Fruit fly (Drosophila melanogaster) whole organism, embryonic: ENCODE results near the gene CG3634.

Experiments
- Antp ChIP-seq: fragments of 200-800 bp; sonication (Bioruptor generic); optimal IDR thresholded peaks from 3 replicates; lab custom pipeline; 2016; ENCODE audit warnings: missing biosample characterization, missing genetic modification characterization
- Atf6 ChIP-seq: fragments of 200-800 bp; sonication (Bioruptor generic); IDR thresholded peaks from 2 replicates; pipeline ENCODE4 v1.3.6; 2022; ENCODE audit warnings: missing biosample characterization, missing genetic modification characterization
- B-H1 ChIP-seq: fragments of 200-800 bp; sonication (Bioruptor generic); IDR thresholded peaks from 3 replicates; pipeline ENCODE4 v1.3.6; 2022; ENCODE audit warnings: missing biosample characterization, missing genetic modification characterization
- CG10979 ChIP-seq: fragments of 200-800 bp; sonication (Bioruptor generic); optimal IDR thresholded peaks from 2 replicates; lab custom pipeline; 2018; ENCODE audit warnings: missing biosample characterization, mild to moderate bottlenecking, missing genetic modification characterization, moderate library complexity
- CG11093 ChIP-seq: fragments of 200-800 bp; sonication (Bioruptor generic); IDR thresholded peaks from 3 replicates; pipeline ENCODE4 v1.3.6; 2022; ENCODE audit warnings: missing biosample characterization, missing genetic modification characterization
- CG12104 ChIP-seq: fragments of 200-800 bp; sonication (Bioruptor generic); optimal IDR thresholded peaks from 3 replicates; lab custom pipeline; 2016; ENCODE audit warnings: missing biosample characterization, missing genetic modification characterization
- CG12659 ChIP-seq: fragments of 200-800 bp; sonication (Bioruptor generic); optimal IDR thresholded peaks from 3 replicates; lab custom pipeline; 2017; ENCODE audit warnings: mild to moderate bottlenecking, missing biosample characterization, missing genetic modification reagents, missing genetic modification characterization
- CG13296 ChIP-seq: fragments of 200-800 bp; sonication (Bioruptor generic); optimal IDR thresholded peaks from 3 replicates; lab custom pipeline; 2018; ENCODE audit warnings: missing biosample characterization, mild to moderate bottlenecking, missing genetic modification characterization
- CG13894 ChIP-seq: fragments of 200-800 bp; sonication (Bioruptor generic); optimal IDR thresholded peaks from 3 replicates; lab custom pipeline; 2018; ENCODE audit warnings: missing biosample characterization, mild to moderate bottlenecking, missing genetic modification characterization, moderate library complexity
- CG14667 ChIP-seq: fragments of 200-800 bp; sonication (Bioruptor generic); IDR thresholded peaks from 2 replicates; pipeline ENCODE4 v1.3.6; 2022; ENCODE audit warnings: missing biosample characterization, missing genetic modification characterization
- CG15601 ChIP-seq: fragments of 200-800 bp; sonication (Bioruptor generic); optimal IDR thresholded peaks from 3 replicates; lab custom pipeline; 2019; ENCODE audit warnings: missing biosample characterization, mild to moderate bottlenecking, missing genetic modification characterization, moderate library complexity
- CG1602 ChIP-seq: fragments of 200-800 bp; sonication (Bioruptor generic); optimal IDR thresholded peaks from 3 replicates; lab custom pipeline; 2016; ENCODE audit warnings: missing biosample characterization, missing genetic modification characterization
- CG1603 ChIP-seq: fragments of 200-800 bp; sonication (Bioruptor generic); optimal IDR thresholded peaks from 2 replicates; lab custom pipeline; 2019; ENCODE audit warnings: missing biosample characterization, mild to moderate bottlenecking, missing genetic modification characterization, moderate library complexity
- CG17385 ChIP-seq: fragments of 200-800 bp; sonication (Bioruptor generic); optimal IDR thresholded peaks from 3 replicates; lab custom pipeline; 2018; ENCODE audit warnings: missing biosample characterization, mild to moderate bottlenecking, missing genetic modification characterization
- CG17829 ChIP-seq: fragments of 200-800 bp; optimal IDR thresholded peaks from 2 replicates; lab custom pipeline; 2019; ENCODE audit warnings: missing biosample characterization, mild to moderate bottlenecking, missing genetic modification characterization, moderate library complexity
- CG2116 ChIP-seq: fragments of 200-800 bp; sonication (Bioruptor generic); optimal IDR thresholded peaks from 3 replicates; lab custom pipeline; 2018; ENCODE audit warnings: missing biosample characterization, mild to moderate bottlenecking, missing genetic modification characterization
- CG33557 ChIP-seq: fragments of 200-800 bp; sonication (Bioruptor generic); optimal IDR thresholded peaks from 2 replicates; lab custom pipeline; 2019; ENCODE audit warnings: missing biosample characterization, mild to moderate bottlenecking, missing genetic modification characterization, moderate library complexity
- CG4328 ChIP-seq: fragments of 200-800 bp; sonication (Bioruptor generic); optimal IDR thresholded peaks from 3 replicates; lab custom pipeline; 2017; ENCODE audit warnings: missing biosample characterization, missing genetic modification reagents, missing genetic modification characterization
- CG4730 ChIP-seq: fragments of 200-800 bp; sonication (Bioruptor generic); IDR thresholded peaks from 2 replicates; pipeline ENCODE4 v1.3.6; 2022; ENCODE audit warnings: missing biosample characterization, missing genetic modification characterization
- CG7271 ChIP-seq: fragments of 200-800 bp; sonication (Bioruptor generic); optimal IDR thresholded peaks from 2 replicates; lab custom pipeline; 2018; ENCODE audit warnings: missing biosample characterization, mild to moderate bottlenecking, missing genetic modification characterization, moderate library complexity
- CG7928 ChIP-seq: fragments of 200-800 bp; sonication (Bioruptor generic); optimal IDR thresholded peaks from 2 replicates; lab custom pipeline; 2017; ENCODE audit warnings: missing biosample characterization, mild to moderate bottlenecking, missing genetic modification characterization
- CG8478 ChIP-seq: fragments of >200 bp; optimal IDR thresholded peaks from 2 replicates; lab custom pipeline; 2018
- CG8924 ChIP-seq: fragments of 200-800 bp; optimal IDR thresholded peaks from 3 replicates; lab custom pipeline; 2019; ENCODE audit warnings: missing biosample characterization, mild to moderate bottlenecking, missing genetic modification characterization, moderate library complexity
- Dbx ChIP-seq: fragments of 200-800 bp; sonication (Bioruptor generic); IDR thresholded peaks from 3 replicates; pipeline ENCODE4 v1.3.6; 2022; ENCODE audit warnings: missing biosample characterization, missing genetic modification characterization
- HLH3B ChIP-seq: fragments of 200-800 bp; sonication (Bioruptor generic); IDR thresholded peaks from 2 replicates; pipeline ENCODE4 v1.3.6; 2022; ENCODE audit warnings: missing biosample characterization, missing genetic modification characterization
- HmgZ ChIP-seq: fragments of 200-800 bp; sonication (Bioruptor generic); optimal IDR thresholded peaks from 2 replicates; lab custom pipeline; 2018; ENCODE audit warnings: missing biosample characterization, mild to moderate bottlenecking, missing genetic modification characterization
- MBD-R2 ChIP-seq: fragments of 200-800 bp; sonication (Bioruptor generic); IDR thresholded peaks from 2 replicates; pipeline ENCODE4 v1.3.6; 2022; ENCODE audit warnings: missing biosample characterization, missing genetic modification characterization
- Meics ChIP-seq: fragments of 200-800 bp; sonication (Bioruptor generic); optimal IDR thresholded peaks from 2 replicates; lab custom pipeline; 2017; ENCODE audit warnings: missing biosample characterization, mild to moderate bottlenecking, missing genetic modification characterization
- Nf-YA ChIP-seq: fragments of 200-800 bp; sonication (Bioruptor generic); IDR thresholded peaks from 2 replicates; pipeline ENCODE4 v1.3.6; 2022; ENCODE audit warnings: missing biosample characterization, missing genetic modification characterization
- Optix ChIP-seq: fragments of 200-800 bp; sonication (Bioruptor generic); IDR thresholded peaks from 3 replicates; pipeline ENCODE4 v1.3.6; 2022; ENCODE audit warnings: missing biosample characterization, missing genetic modification characterization
- Scr ChIP-seq: fragments of 200-800 bp; sonication (Bioruptor generic); IDR thresholded peaks from 2 replicates; pipeline ENCODE4 v1.3.6; 2022; ENCODE audit warnings: missing biosample characterization, missing genetic modification characterization; ENCODE audit not compliant: partially characterized antibody
- Sox100B ChIP-seq: fragments of 200-800 bp; sonication (Bioruptor generic); optimal IDR thresholded peaks from 3 replicates; lab custom pipeline; 2018; ENCODE audit warnings: missing biosample characterization, mild to moderate bottlenecking, missing genetic modification characterization
- Ssrp ChIP-seq: fragments of 200-800 bp; sonication (Bioruptor generic); optimal IDR thresholded peaks from 2 replicates; lab custom pipeline; 2018; ENCODE audit warnings: missing biosample characterization, mild to moderate bottlenecking, missing genetic modification characterization, moderate library complexity
- YL-1 ChIP-seq: fragments of 200-800 bp; sonication (Bioruptor generic); optimal IDR thresholded peaks from 3 replicates; lab custom pipeline; 2017; ENCODE audit warnings: missing biosample characterization, mild to moderate bottlenecking, missing genetic modification characterization
- crc ChIP-seq: fragments of 200-800 bp; sonication (Bioruptor generic); optimal IDR thresholded peaks from 2 replicates; lab custom pipeline; 2016; ENCODE audit warnings: missing biosample characterization, missing genetic modification characterization
- dmrt99B ChIP-seq: fragments of 200-800 bp; sonication (Bioruptor generic); optimal IDR thresholded peaks from 2 replicates; lab custom pipeline; 2018; ENCODE audit warnings: missing biosample characterization, mild to moderate bottlenecking, missing genetic modification characterization, moderate library complexity
- fd3F ChIP-seq: fragments of 200-800 bp; sonication (Bioruptor generic); optimal IDR thresholded peaks from 2 replicates; lab custom pipeline; 2018; ENCODE audit warnings: missing biosample characterization, mild to moderate bottlenecking, missing genetic modification characterization, moderate library complexity
- gsb ChIP-seq: fragments of 200-800 bp; sonication (Bioruptor generic); IDR thresholded peaks from 2 replicates; pipeline ENCODE4 v1.3.6; 2022; ENCODE audit warnings: missing biosample characterization, missing genetic modification characterization
- hb ChIP-seq: fragments of 200-800 bp; sonication (Bioruptor generic); IDR thresholded peaks from 3 replicates; pipeline ENCODE4 v1.3.6; 2022; ENCODE audit warnings: missing biosample characterization, missing genetic modification characterization; ENCODE audit not compliant: partially characterized antibody
- lbe ChIP-seq: fragments of 200-800 bp; sonication (Bioruptor generic); optimal IDR thresholded peaks from 2 replicates; lab custom pipeline; 2016; ENCODE audit warnings: missing biosample characterization, mild to moderate bottlenecking, missing genetic modification characterization
- lmd ChIP-seq: fragments of 200-800 bp; sonication (Bioruptor generic); IDR thresholded peaks from 2 replicates; pipeline ENCODE4 v1.3.6; 2022; ENCODE audit warnings: missing biosample characterization, missing genetic modification characterization
- lov ChIP-seq, 2 experiments: fragments of 200-800 bp in 1 of 2; fragments of >200 bp in 1 of 2; sonication (Bioruptor generic) in 1 of 2; IDR thresholded peaks in 1 of 2; optimal IDR thresholded peaks in 1 of 2; 2 replicates in 1 of 2; 3 replicates in 1 of 2; pipeline versions ENCODE4 v1.3.6 to Lab custom; 2017 to 2022; ENCODE audit warnings: missing biosample characterization in 1 of 2, missing genetic modification characterization in 1 of 2
- mirr ChIP-seq: fragments of 200-800 bp; sonication (Bioruptor generic); optimal IDR thresholded peaks from 3 replicates; lab custom pipeline; 2018; ENCODE audit warnings: missing biosample characterization, mild to moderate bottlenecking, missing genetic modification characterization
- rib ChIP-seq: fragments of 200-800 bp; sonication (Bioruptor generic); IDR thresholded peaks from 2 replicates; pipeline ENCODE4 v1.3.6; 2022; ENCODE audit warnings: missing biosample characterization, missing genetic modification characterization
- ssp ChIP-seq: fragments of 200-800 bp; sonication (Bioruptor generic); IDR thresholded peaks from 2 replicates; pipeline ENCODE4 v1.3.6; 2022; ENCODE audit warnings: missing biosample characterization, missing genetic modification characterization
- tio ChIP-seq: fragments of 200-800 bp; sonication (Bioruptor generic); optimal IDR thresholded peaks from 2 replicates; lab custom pipeline; 2017; ENCODE audit warnings: missing biosample characterization, missing genetic modification characterization, inconsistent platforms
- tll ChIP-seq, 2 experiments: fragments of 200-800 bp in 1 of 2; fragments of >200 bp in 1 of 2; sonication (Bioruptor generic) in 1 of 2; optimal IDR thresholded peaks; 2 replicates each; lab custom pipeline; 2017 to 2019; ENCODE audit warnings: missing biosample characterization in 2 of 2, missing genetic modification characterization in 2 of 2, mild to moderate bottlenecking in 1 of 2, moderate library complexity in 1 of 2
- tna ChIP-seq: fragments of 200-800 bp; sonication (Bioruptor generic); IDR thresholded peaks from 2 replicates; pipeline ENCODE4 v1.3.6; 2022; ENCODE audit warnings: missing biosample characterization, missing genetic modification characterization; ENCODE audit not compliant: partially characterized antibody

The CG3634 gene

DNA sequence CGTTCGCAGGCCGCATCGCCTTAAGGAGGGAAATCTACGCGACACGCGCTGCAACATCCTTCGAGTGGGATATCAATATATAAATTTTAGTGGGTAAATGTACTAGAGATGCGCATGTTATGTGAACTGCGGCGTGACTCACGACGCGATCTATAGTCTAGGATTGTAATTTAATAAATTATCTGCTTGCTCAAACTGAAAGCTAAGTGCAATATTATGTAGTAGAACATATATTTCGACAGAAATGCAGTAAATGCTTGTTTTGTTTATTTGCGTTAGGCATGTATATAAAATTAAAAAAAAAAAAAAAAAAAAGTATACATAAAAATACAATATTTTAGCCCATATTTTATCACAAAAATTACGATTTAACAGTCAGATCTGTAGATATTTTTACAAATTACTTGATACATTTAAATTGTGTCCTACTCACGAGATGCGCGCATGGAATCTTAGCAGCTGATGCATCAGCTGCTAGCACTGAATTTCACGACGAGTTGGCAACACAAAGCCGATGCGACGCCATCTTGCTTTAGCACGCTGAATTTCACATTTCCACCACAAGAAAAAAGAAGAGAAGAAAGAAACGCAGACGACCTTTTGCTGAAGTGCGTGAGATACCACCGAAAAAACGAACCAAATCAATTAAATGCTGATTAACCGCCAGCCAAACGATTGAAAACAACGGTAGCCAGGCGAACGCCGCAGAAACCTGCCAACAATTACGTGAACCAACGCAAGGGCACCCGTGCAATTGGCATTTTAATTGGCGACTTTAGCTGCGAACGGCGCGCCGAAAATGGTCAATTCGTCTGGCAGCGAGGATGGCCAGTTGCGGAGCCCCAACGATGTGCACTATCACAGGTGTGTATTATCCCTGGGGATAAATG, 37.8 kb downstream of the CG3634 start, which contains the start of the genes CG4042 and Pitslre (continued):
- TF ChIP-seq HLH3B (GFP tag; lab: Robert Waterston, UW): no peak
- TF ChIP-seq CG13296: peak; percentile 47
- no peak for TF ChIP-seq CG15601 (tag; lab: Kevin White, UChicago)
- TF ChIP-seq CG4328 (GFP tag; lab: Kevin White, UChicago): no peak
- TF ChIP-seq HmgZ (tag; lab: Kevin White, UChicago): no peak
- peak; percentile 21 for TF ChIP-seq CG12659
- TF ChIP-seq Dbx (GFP tag; lab: Robert Waterston, UW): 0 out of 3 replicates have a peak, but pooled peaks have one; percentile 37
- no peak for TF ChIP-seq Antp (GFP tag; lab: Kevin White, UChicago)
- 0 out of 2 replicates have a peak, but pooled peaks have one; percentile 6 for TF ChIP-seq CG4730
- TF ChIP-seq ssp (GFP tag; lab: Robert Waterston, UW): peak; percentile 24; the same call in 1 of the 2 replicates
- no peak for TF ChIP-seq lov (optimal IDR thresholded peaks at IDR 0.05; lab: Kevin White, UChicago)
- no peak for TF ChIP-seq lov (GFP tag; IDR thresholded peaks at IDR 0.05; lab: Robert Waterston, UW)
- TF ChIP-seq CG7271 (tag; lab: Kevin White, UChicago): no peak
- peak; percentile 58 for TF ChIP-seq tio (GFP tag; lab: Kevin White, UChicago)
- no peak; the same call in 2 of the 3 replicates for TF ChIP-seq B-H1 (GFP tag; lab: Robert Waterston, UW)
- TF ChIP-seq CG7928 (GFP tag; lab: Kevin White, UChicago): no peak
- no peak for TF ChIP-seq Optix
- peak; percentile 47 for TF ChIP-seq CG1602 (GFP tag; lab: Kevin White, UChicago)
- TF ChIP-seq Scr (GFP tag; lab: Robert Waterston, UW): peak; percentile 78
- no peak for TF ChIP-seq CG8924 (tag; lab: Kevin White, UChicago)
- TF ChIP-seq CG33557 (GFP tag; lab: Kevin White, UChicago): no peak
- no peak for TF ChIP-seq dmrt99B (tag; lab: Kevin White, UChicago)
- peak; percentile 38 for TF ChIP-seq CG12104 (GFP tag; lab: Kevin White, UChicago)
- TF ChIP-seq Ssrp (tag; lab: Kevin White, UChicago): peak; percentile 23
- no peak for TF ChIP-seq gsb
- TF ChIP-seq CG11093: no peak
- TF ChIP-seq hb (GFP tag; lab: Robert Waterston, UW): peak; percentile 54; the same call in 1 of the 3 replicates
- peak; percentile 31 for TF ChIP-seq CG17829 (tag; lab: Kevin White, UChicago)
- no peak for TF ChIP-seq CG14667 (GFP tag; lab: Robert Waterston, UW)
- TF ChIP-seq CG17385 (GFP tag; lab: Kevin White, UChicago): peak; percentile 32
- peak; percentile 69 for TF ChIP-seq lbe (GFP tag; lab: Kevin White, UChicago)
- no peak for TF ChIP-seq CG1603 (tag; lab: Kevin White, UChicago)
- no peak for TF ChIP-seq Nf-YA (GFP tag; lab: Robert Waterston, UW)
- no peak for TF ChIP-seq CG13894 (tag; lab: Kevin White, UChicago)
- TF ChIP-seq tll (GFP tag; optimal IDR thresholded peaks at IDR 0.05; lab: Kevin White, UChicago): no peak
- TF ChIP-seq rib (GFP tag; lab: Robert Waterston, UW): no peak
- no peak for TF ChIP-seq crc (GFP tag; lab: Kevin White, UChicago)
- peak; percentile 73 for TF ChIP-seq YL-1 (GFP tag; lab: Kevin White, UChicago)
- TF ChIP-seq CG8478 (lab: Kevin White, UChicago): no peak
- TF ChIP-seq Sox100B (GFP tag; lab: Kevin White, UChicago): peak; percentile 59
- peak; percentile 25 for TF ChIP-seq CG2116
- TF ChIP-seq MBD-R2 (GFP tag; lab: Robert Waterston, UW): peak; percentile 64
- TF ChIP-seq tna (GFP tag; lab: Robert Waterston, UW): no peak
- no peak for TF ChIP-seq mirr (GFP tag; lab: Kevin White, UChicago)
- 0 out of 2 replicates have a peak, but pooled peaks have one; percentile 36 for TF ChIP-seq Atf6 (GFP tag; lab: Robert Waterston, UW)
- peak; percentile 10 for TF ChIP-seq CG10979 (tag; lab: Kevin White, UChicago)
- no peak for TF ChIP-seq fd3F (GFP tag; lab: Kevin White, UChicago)
- TF ChIP-seq Meics (GFP tag; lab: Kevin White, UChicago): peak; percentile 55
- TF ChIP-seq lmd (GFP tag; lab: Robert Waterston, UW): 0 out of 2 replicates have a peak, but pooled peaks have one; percentile 17
